Fruit fly (Drosophila melanogaster): ENCODE measurements around the gene Pgant6.
A peak's percentile ranks its signal among the peaks of the same experiment; 100 is the strongest.

Pgant6 gene

dm6 chr3L:2762122-2762521 is 19.9 kb upstream of the Pgant6 start (continued):
- TF ChIP-seq abd-A (tag; optimal IDR thresholded peaks at IDR 0.05) (no peak), nau (GFP tag; optimal IDR thresholded peaks at IDR 0.05) (no peak), insv (GFP tag; optimal IDR thresholded peaks at IDR 0.05) (no peak), CG4707 (GFP tag; optimal IDR thresholded peaks at IDR 0.05) (no peak), CG9817 (tag; optimal IDR thresholded peaks at IDR 0.05) (no peak), Hmr (GFP tag; optimal IDR thresholded peaks at IDR 0.05) (no peak), eyg (GFP tag; optimal IDR thresholded peaks at IDR 0.05) (no peak), Hr78 (GFP tag; optimal IDR thresholded peaks at IDR 0.05) (peak in 1 of 2 experiments; percentile 57), CG8359 (GFP tag; optimal IDR thresholded peaks at IDR 0.05; ENCODE audit: borderline replicate concordance) (no peak), dmrt99B (tag; optimal IDR thresholded peaks at IDR 0.05) (no peak), Med (GFP tag) (no peak), lmd (GFP tag; IDR thresholded peaks at IDR 0.05) (no peak), MTF-1 (GFP tag; optimal IDR thresholded peaks at IDR 0.05; ENCODE audit: borderline replicate concordance) (no peak), Stat92E (GFP tag; optimal IDR thresholded peaks at IDR 0.05) (no peak)

dm6 chr3L:2763762-2764161 is 18.3 kb upstream of the Pgant6 start:
- TF ChIP-seq ham (GFP tag; IDR thresholded peaks at IDR 0.05): no peak
- no peak for TF ChIP-seq gro (GFP tag; optimal IDR thresholded peaks at IDR 0.05)
- no peak for TF ChIP-seq CG12071 (GFP tag; optimal IDR thresholded peaks at IDR 0.05)
- TF ChIP-seq CG7372 (GFP tag; IDR thresholded peaks at IDR 0.05): peak; percentile 40; the same call in 1 of the 2 replicates
- TF ChIP-seq Camta (GFP tag; optimal IDR thresholded peaks at IDR 0.05): no peak
- TF ChIP-seq bab2 (GFP tag; optimal IDR thresholded peaks at IDR 0.05): no peak
- no peak for TF ChIP-seq CG10462 (GFP tag; optimal IDR thresholded peaks at IDR 0.05)
- TF ChIP-seq CG9215 (GFP tag; IDR thresholded peaks at IDR 0.05): no peak
- TF ChIP-seq Rfx (GFP tag; IDR thresholded peaks at IDR 0.05): peak; percentile 64
- TF ChIP-seq fd64A (GFP tag; optimal IDR thresholded peaks at IDR 0.05): no peak
- no peak for TF ChIP-seq dmrt11E (tag; optimal IDR thresholded peaks at IDR 0.05)
- TF ChIP-seq CG9932 (GFP tag; IDR thresholded peaks at IDR 0.05): peak; percentile 67
- TF ChIP-seq MBD-R2 (GFP tag; IDR thresholded peaks at IDR 0.05): no peak
- TF ChIP-seq pzg (GFP tag; optimal IDR thresholded peaks at IDR 0.05): no peak
- no peak for TF ChIP-seq CG8478 (optimal IDR thresholded peaks at IDR 0.05)
- TF ChIP-seq CG17802 (tag; optimal IDR thresholded peaks at IDR 0.05): no peak
- TF ChIP-seq sob (GFP tag; IDR thresholded peaks at IDR 0.05): peak; percentile 31; the same call in 1 of the 2 replicates
- TF ChIP-seq Xbp1 (GFP tag; optimal IDR thresholded peaks at IDR 0.05): peak; percentile 11
- TF ChIP-seq CG11696 (GFP tag; IDR thresholded peaks at IDR 0.05): no peak
- TF ChIP-seq her (GFP tag; optimal IDR thresholded peaks at IDR 0.05): no peak
- no peak for TF ChIP-seq YL-1 (GFP tag; optimal IDR thresholded peaks at IDR 0.05)
- no peak for TF ChIP-seq onecut (GFP tag; IDR thresholded peaks at IDR 0.05)
- TF ChIP-seq CG32772 (GFP tag; IDR thresholded peaks at IDR 0.05): 0 out of 2 replicates have a peak, but pooled peaks have one; percentile 18
- TF ChIP-seq lmd (GFP tag; IDR thresholded peaks at IDR 0.05): peak; percentile 58; the same call in 1 of the 2 replicates
- TF ChIP-seq zen2 (GFP tag; IDR thresholded peaks at IDR 0.05; ENCODE audit: partially characterized antibody): no peak
- peak; percentile 71 for TF ChIP-seq CG32532 (GFP tag; IDR thresholded peaks at IDR 0.05)
- TF ChIP-seq CG11504 (tag; optimal IDR thresholded peaks at IDR 0.05): peak; percentile 9
- peak; percentile 61; the same call in 2 of the 3 replicates for TF ChIP-seq dysf (GFP tag; IDR thresholded peaks at IDR 0.05)
- TF ChIP-seq CG18262 (tag; optimal IDR thresholded peaks at IDR 0.05): no peak
- no peak for TF ChIP-seq wek (GFP tag; optimal IDR thresholded peaks at IDR 0.05)
- no peak for TF ChIP-seq CG2116 (GFP tag; optimal IDR thresholded peaks at IDR 0.05)
- peak; percentile 48; the same call in 1 of the 3 replicates for TF ChIP-seq ci (GFP tag; IDR thresholded peaks at IDR 0.05)
- peak; percentile 50 for TF ChIP-seq CG14441 (GFP tag; IDR thresholded peaks at IDR 0.05)
- TF ChIP-seq zf30C (GFP tag; optimal IDR thresholded peaks at IDR 0.05): no peak
- TF ChIP-seq en (GFP tag; optimal IDR thresholded peaks at IDR 0.05): no peak
- no peak; the same call in 1 of the 2 replicates for TF ChIP-seq Xrp1 (GFP tag; IDR thresholded peaks at IDR 0.05)
- no peak for TF ChIP-seq CG42726 (GFP tag; IDR thresholded peaks at IDR 0.05; ENCODE audit: partially characterized antibody)

Data from whole organism, embryonic.